Fruit fly (Drosophila melanogaster): ENCODE results near the gene 825-Oak.
A peak's percentile ranks its signal among the peaks of the same experiment; 100 is the strongest.

825-Oak gene

DNA sequence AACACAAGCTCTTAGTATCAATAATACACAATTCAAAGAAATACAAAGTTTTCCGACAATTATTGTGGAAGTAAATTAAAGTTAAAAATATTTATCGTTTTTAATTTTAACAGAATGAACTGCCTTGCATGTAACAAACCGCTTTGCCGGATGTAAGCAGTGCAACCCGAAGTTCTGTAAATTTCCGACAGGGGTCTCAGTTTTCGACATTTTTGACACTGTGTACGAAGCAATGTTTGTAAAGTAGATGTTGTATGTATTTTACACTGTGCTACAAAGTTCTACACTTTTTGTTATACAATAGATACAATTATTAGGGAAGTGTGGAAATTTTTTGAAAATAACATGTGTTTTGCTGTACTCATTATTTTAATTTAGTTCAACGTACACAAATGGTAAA, 44.5 kb upstream of the 825-Oak start (continued):
- TF ChIP-seq CG13424 (tag; optimal IDR thresholded peaks at IDR 0.05) (peak; percentile 70), Nf-YB (GFP tag; optimal IDR thresholded peaks at IDR 0.05) (no peak), CG7372 (GFP tag; IDR thresholded peaks at IDR 0.05) (peak; percentile 91), tup (GFP tag; optimal IDR thresholded peaks at IDR 0.05) (no peak), CG8388 (GFP tag; optimal IDR thresholded peaks at IDR 0.05) (peak; percentile 76), dpn (GFP tag; optimal IDR thresholded peaks at IDR 0.05) (peak; percentile 68 to 97), trem (tag; optimal IDR thresholded peaks at IDR 0.05) (peak; percentile 75), Eip74EF (GFP tag; optimal IDR thresholded peaks at IDR 0.05) (no peak), stwl (tag; optimal IDR thresholded peaks at IDR 0.05) (peak; percentile 98), pum (GFP tag; optimal IDR thresholded peaks at IDR 0.05) (peak; percentile 94), CG11093 (GFP tag; IDR thresholded peaks at IDR 0.05) (peak; percentile 81), inv (GFP tag; IDR thresholded peaks at IDR 0.05; ENCODE audit: partially characterized antibody) (peak; percentile 16; the same call in 1 of the 2 replicates), Abd-B (GFP tag; optimal IDR thresholded peaks at IDR 0.05) (peak; percentile 88), CG1233 (GFP tag; optimal IDR thresholded peaks at IDR 0.05) (peak; percentile 92), dmrt11E (tag; optimal IDR thresholded peaks at IDR 0.05) (peak; percentile 79), C15 (GFP tag; IDR thresholded peaks at IDR 0.05) (peak; percentile 89), ap (GFP tag; IDR thresholded peaks at IDR 0.05) (peak; percentile 79), Ada2b (GFP tag; IDR thresholded peaks at IDR 0.05) (peak; percentile 80; the same call in 1 of the 2 replicates), CG4282 (GFP tag; optimal IDR thresholded peaks at IDR 0.05) (peak; percentile 65), CG17912 (GFP tag; optimal IDR thresholded peaks at IDR 0.05) (peak; percentile 89), unpg (GFP tag; optimal IDR thresholded peaks at IDR 0.05) (peak; percentile 88), luna (GFP tag; optimal IDR thresholded peaks at IDR 0.05) (peak; percentile 95), fu2 (GFP tag; optimal IDR thresholded peaks at IDR 0.05) (peak; percentile 89), Taf1 (GFP tag; IDR thresholded peaks at IDR 0.05) (peak; percentile 64; the same call in 1 of the 2 replicates), Stat92E (GFP tag; optimal IDR thresholded peaks at IDR 0.05) (no peak), fd3F (GFP tag; optimal IDR thresholded peaks at IDR 0.05) (peak; percentile 79), Mes4 (GFP tag; optimal IDR thresholded peaks at IDR 0.05) (peak; percentile 75), Xrp1 (GFP tag; IDR thresholded peaks at IDR 0.05) (no peak; the same call in 1 of the 2 replicates), pros (GFP tag; optimal IDR thresholded peaks at IDR 0.05) (no peak), CG11560 (tag; IDR thresholded peaks at IDR 0.05) (peak; percentile 77; the same call in 2 of the 3 replicates), CG17328 (GFP tag; IDR thresholded peaks at IDR 0.05) (peak; percentile 92), CG15011 (GFP tag; optimal IDR thresholded peaks at IDR 0.05) (peak; percentile 70), psq (GFP tag; optimal IDR thresholded peaks at IDR 0.05) (peak; percentile 49), CG43689 (GFP tag; IDR thresholded peaks at IDR 0.05) (peak; percentile 88), lbe (GFP tag; optimal IDR thresholded peaks at IDR 0.05) (no peak), gce (GFP tag; IDR thresholded peaks at IDR 0.05) (peak; percentile 93), CG11695 (GFP tag; IDR thresholded peaks at IDR 0.05) (peak; percentile 77), so (GFP tag; IDR thresholded peaks at IDR 0.05) (0 out of 3 replicates have a peak, but pooled peaks have one; percentile 65), CG11085 (GFP tag; IDR thresholded peaks at IDR 0.05) (peak; percentile 97), Opbp (GFP tag; IDR thresholded peaks at IDR 0.05; ENCODE audit: partially characterized antibody) (peak; percentile 53; the same call in 1 of the 3 replicates), corto (GFP tag; optimal IDR thresholded peaks at IDR 0.05) (no peak), ind (GFP tag; optimal IDR thresholded peaks at IDR 0.05) (peak; percentile 87), CG18011 (GFP tag; optimal IDR thresholded peaks at IDR 0.05) (peak; percentile 77), tll (GFP tag; optimal IDR thresholded peaks at IDR 0.05) (peak in 1 of 2 experiments; percentile 28), CG31365 (tag; optimal IDR thresholded peaks at IDR 0.05) (peak; percentile 98), schlank (tag; optimal IDR thresholded peaks at IDR 0.05) (peak; percentile 81), CG10979 (tag; optimal IDR thresholded peaks at IDR 0.05) (no peak), Optix (GFP tag; IDR thresholded peaks at IDR 0.05) (peak; percentile 90), CG15514 (GFP tag; optimal IDR thresholded peaks at IDR 0.05) (peak; percentile 76)
